Worm (Caenorhabditis elegans): ENCODE results near the gene apy-1.

- TF ChIP-seq pqm-1 (tag; optimal IDR thresholded peaks at IDR 0.05) (no peak), nfya-1 (tag; optimal IDR thresholded peaks at IDR 0.05; ENCODE audit: insufficient read depth) (no peak), elt-1 (tag; optimal IDR thresholded peaks at IDR 0.05) (no peak)
Observed at ce11 chrX:7522595-7522994, 46.9 kb downstream of the apy-1 start.

Measured in whole organism, L3 larva.